Fruit fly (Drosophila melanogaster): ENCODE results near the gene Tbh.
A peak's percentile ranks its signal among the peaks of the same experiment; 100 is the strongest.

The Tbh gene

DNA sequence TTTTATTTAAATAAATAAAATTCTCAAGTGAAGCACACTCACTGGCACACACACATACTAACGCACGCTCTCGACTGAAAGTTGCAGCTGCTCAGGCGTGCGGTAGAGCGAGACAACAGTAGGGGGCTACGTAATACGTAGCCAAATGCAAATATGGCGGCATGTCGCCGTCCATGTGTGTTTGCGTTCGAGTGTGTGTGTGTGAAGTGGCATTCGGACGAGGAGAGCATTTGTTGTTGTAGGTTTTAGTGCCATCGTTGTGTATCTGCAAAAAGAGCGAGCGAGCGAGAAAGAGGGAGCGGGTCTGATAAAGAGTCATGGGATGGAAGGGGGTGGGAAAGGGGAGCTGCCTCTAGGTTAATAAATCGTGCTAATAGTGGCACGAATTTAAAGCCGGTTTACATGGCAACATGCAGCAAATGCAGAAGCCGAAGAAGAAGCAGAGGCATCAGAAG is 63.0 kb downstream of the Tbh start (continued):
- peak; percentile 7 for TF ChIP-seq wek (GFP tag; optimal IDR thresholded peaks at IDR 0.05)
- no peak for TF ChIP-seq al (GFP tag; IDR thresholded peaks at IDR 0.05)
- TF ChIP-seq trem (tag; optimal IDR thresholded peaks at IDR 0.05) = no peak
- no peak for TF ChIP-seq Taf1 (GFP tag; IDR thresholded peaks at IDR 0.05)
- no peak for TF ChIP-seq CG2199 (GFP tag; IDR thresholded peaks at IDR 0.05)
- no peak for TF ChIP-seq Chrac-16 (GFP tag; optimal IDR thresholded peaks at IDR 0.05)
- TF ChIP-seq mirr (GFP tag; optimal IDR thresholded peaks at IDR 0.05) = peak; percentile 79
- peak; percentile 64 for TF ChIP-seq CG32767 (GFP tag; IDR thresholded peaks at IDR 0.05)
- TF ChIP-seq CG2116 (GFP tag; optimal IDR thresholded peaks at IDR 0.05) = no peak
- TF ChIP-seq CG2712 (tag; optimal IDR thresholded peaks at IDR 0.05) = no peak
- TF ChIP-seq CG15601 (tag; optimal IDR thresholded peaks at IDR 0.05) = no peak
- no peak for TF ChIP-seq croc (GFP tag; conservative IDR thresholded peaks at IDR 0.05)
- no peak for TF ChIP-seq CG8290 (GFP tag; optimal IDR thresholded peaks at IDR 0.05)
- peak in 1 of 2 experiments; percentile 48 for TF ChIP-seq CG8290 (tag; optimal IDR thresholded peaks at IDR 0.05)
- TF ChIP-seq NC2β (GFP tag; optimal IDR thresholded peaks at IDR 0.05) = no peak
- TF ChIP-seq rib (GFP tag; IDR thresholded peaks at IDR 0.05) = peak; percentile 78; the same call in 1 of the 2 replicates
- TF ChIP-seq dpn (GFP tag; optimal IDR thresholded peaks at IDR 0.05) = no peak
- no peak for TF ChIP-seq cas (GFP tag; IDR thresholded peaks at IDR 0.05)
- TF ChIP-seq repo (GFP tag; optimal IDR thresholded peaks at IDR 0.05) = no peak
- peak; percentile 15 for TF ChIP-seq Meics (GFP tag; optimal IDR thresholded peaks at IDR 0.05)
- TF ChIP-seq bbx (GFP tag; IDR thresholded peaks at IDR 0.05; ENCODE audit: partially characterized antibody) = no peak
- TF ChIP-seq ranshi (GFP tag; IDR thresholded peaks at IDR 0.05) = no peak
- no peak for TF ChIP-seq CG4328 (GFP tag; optimal IDR thresholded peaks at IDR 0.05)
- no peak for TF ChIP-seq dmrt11E (tag; optimal IDR thresholded peaks at IDR 0.05)
- TF ChIP-seq CG3726 (GFP tag; IDR thresholded peaks at IDR 0.05) = no peak
- TF ChIP-seq CG2120 (GFP tag; optimal IDR thresholded peaks at IDR 0.05) = no peak
- no peak for TF ChIP-seq Camta (GFP tag; optimal IDR thresholded peaks at IDR 0.05)
- TF ChIP-seq stwl (tag; optimal IDR thresholded peaks at IDR 0.05) = no peak
- no peak for TF ChIP-seq E2f1 (GFP tag; IDR thresholded peaks at IDR 0.05)
- no peak for TF ChIP-seq NK7.1 (GFP tag; optimal IDR thresholded peaks at IDR 0.05)
- TF ChIP-seq sqz (GFP tag; optimal IDR thresholded peaks at IDR 0.05) = peak; percentile 47
- peak; percentile 14 for TF ChIP-seq pzg (GFP tag; optimal IDR thresholded peaks at IDR 0.05)
- no peak for TF ChIP-seq CG11247 (GFP tag; IDR thresholded peaks at IDR 0.05)
- no peak for TF ChIP-seq p53 (GFP tag; optimal IDR thresholded peaks at IDR 0.05)
- no peak for TF ChIP-seq Fer2 (tag; optimal IDR thresholded peaks at IDR 0.05)
- no peak for TF ChIP-seq CG2202 (tag; optimal IDR thresholded peaks at IDR 0.05)
- no peak for TF ChIP-seq CG9215 (GFP tag; IDR thresholded peaks at IDR 0.05)
- TF ChIP-seq Dek (tag; optimal IDR thresholded peaks at IDR 0.05) = no peak
- TF ChIP-seq br (optimal IDR thresholded peaks at IDR 0.05) = no peak
- no peak for TF ChIP-seq Bdp1 (GFP tag; optimal IDR thresholded peaks at IDR 0.05)
- no peak for TF ChIP-seq Bteb2 (GFP tag; optimal IDR thresholded peaks at IDR 0.05)
- TF ChIP-seq CG6689 (GFP tag; IDR thresholded peaks at IDR 0.05) = no peak
- no peak for TF ChIP-seq Mad (GFP tag; optimal IDR thresholded peaks at IDR 0.05)
- TF ChIP-seq ewg (GFP tag; optimal IDR thresholded peaks at IDR 0.05) = peak; percentile 22
- TF ChIP-seq CG13123 (GFP tag; optimal IDR thresholded peaks at IDR 0.05) = no peak
- no peak for TF ChIP-seq Elba2 (GFP tag; optimal IDR thresholded peaks at IDR 0.05)
- TF ChIP-seq CG2678 (tag; optimal IDR thresholded peaks at IDR 0.05) = no peak
- TF ChIP-seq Dad (GFP tag; optimal IDR thresholded peaks at IDR 0.05) = no peak
- 0 out of 3 replicates have a peak, but pooled peaks have one; percentile 25 for TF ChIP-seq Aef1 (GFP tag; IDR thresholded peaks at IDR 0.05)
- no peak for TF ChIP-seq CHES-1-like (GFP tag; optimal IDR thresholded peaks at IDR 0.05)
- TF ChIP-seq CG33213 (GFP tag; optimal IDR thresholded peaks at IDR 0.05) = no peak
- no peak for TF ChIP-seq dimm (GFP tag; IDR thresholded peaks at IDR 0.05)
- TF ChIP-seq CG6175 (GFP tag; IDR thresholded peaks at IDR 0.05) = peak; percentile 73; the same call in 2 of the 3 replicates

All from whole organism, embryonic.